Worm (Caenorhabditis elegans): ENCODE measurements around the gene F28H7.8.

DNA sequence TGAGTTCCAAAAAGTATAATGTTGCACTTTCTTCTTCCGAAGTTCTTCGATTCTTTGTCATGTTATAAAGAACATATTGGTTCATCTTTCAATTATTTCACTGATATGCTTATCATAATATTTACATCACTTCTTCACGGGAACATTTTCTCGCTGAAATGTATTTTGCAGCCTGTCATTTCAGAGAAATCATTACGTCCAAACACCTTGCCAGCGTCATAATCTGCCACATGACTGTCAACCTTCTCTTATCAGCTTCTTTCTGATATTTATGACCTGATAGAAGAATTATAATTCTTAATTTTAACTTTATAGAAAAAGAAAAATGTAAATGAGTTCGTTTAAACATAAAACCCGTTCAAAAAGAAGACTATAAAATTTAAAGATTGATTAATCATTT is 43.3 kb downstream of the F28H7.8 start:
- TF ChIP-seq zip-11 (GFP tag; IDR thresholded peaks at IDR 0.05) (no peak), hlh-11 (tag; optimal IDR thresholded peaks at IDR 0.05) (peak; percentile 95), nhr-77 (tag; optimal IDR thresholded peaks at IDR 0.05) (peak; percentile 70), mdl-1 (tag; optimal IDR thresholded peaks at IDR 0.05) (peak in 1 of 2 experiments; percentile 49), lsy-2 (tag; optimal IDR thresholded peaks at IDR 0.05) (no peak), unc-130 (GFP tag; optimal IDR thresholded peaks at IDR 0.05) (no peak), F49E8.2 (tag; optimal IDR thresholded peaks at IDR 0.05; ENCODE audit: borderline replicate concordance) (no peak), nhr-28 (tag; optimal IDR thresholded peaks at IDR 0.05) (peak; percentile 82), nhr-41 (GFP tag; IDR thresholded peaks at IDR 0.05) (0 out of 2 replicates have a peak, but pooled peaks have one; percentile 54), nhr-237 (tag; optimal IDR thresholded peaks at IDR 0.05) (no peak), dpl-1 (GFP tag; optimal IDR thresholded peaks at IDR 0.05) (no peak)
